Fruit fly (Drosophila melanogaster): Measurements from ENCODE around the gene Fuca.

Gene Fuca

DNA sequence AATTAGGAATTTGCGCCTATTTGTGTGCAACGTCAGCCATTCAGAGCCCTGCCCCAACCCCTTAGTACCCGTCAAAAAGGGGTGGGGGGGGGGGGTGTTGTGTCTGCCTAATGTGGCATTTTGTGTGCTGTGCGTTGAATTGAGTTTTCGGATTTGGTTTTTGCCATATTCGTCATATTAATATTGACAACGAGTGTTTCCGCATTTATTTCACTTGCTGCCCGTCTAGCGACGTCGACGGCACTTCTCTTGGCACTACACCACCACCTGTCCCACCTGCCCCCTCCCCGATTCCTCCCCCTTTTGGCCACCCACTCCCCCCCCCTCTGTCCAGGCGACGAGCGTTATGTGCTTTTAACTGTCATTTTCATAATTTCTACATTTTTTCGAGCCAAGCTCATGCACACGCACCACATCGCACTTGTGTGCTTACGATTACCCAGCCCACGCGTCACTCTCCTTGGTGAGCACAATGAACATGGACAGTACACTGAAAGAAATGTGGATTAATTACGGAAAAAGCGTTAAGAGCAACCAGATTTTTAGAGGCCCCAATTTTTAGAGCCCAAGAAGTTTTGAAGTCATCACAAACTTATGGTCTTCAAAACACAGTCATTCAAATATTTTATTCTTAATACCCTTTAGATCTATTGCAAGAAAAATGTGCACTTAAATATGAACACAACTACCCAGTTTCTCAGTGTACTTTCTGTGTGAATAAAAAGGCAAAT, 7.0 kb downstream of the Fuca start:
- TF ChIP-seq toe (GFP tag; optimal IDR thresholded peaks at IDR 0.05) (no peak), Hr96 (GFP tag; optimal IDR thresholded peaks at IDR 0.05) (no peak), CG7101 (tag; optimal IDR thresholded peaks at IDR 0.05) (no peak), CG33017 (tag; optimal IDR thresholded peaks at IDR 0.05) (no peak), kay (GFP tag; ENCODE audit: borderline replicate concordance) (no peak), tj (GFP tag; optimal IDR thresholded peaks at IDR 0.05) (no peak), cnc (optimal IDR thresholded peaks at IDR 0.05) (no peak), CG1620 (GFP tag; optimal IDR thresholded peaks at IDR 0.05) (no peak), CG7045 (GFP tag; optimal IDR thresholded peaks at IDR 0.05) (no peak), CG11617 (GFP tag; optimal IDR thresholded peaks at IDR 0.05) (no peak), CG5204 (GFP tag; optimal IDR thresholded peaks at IDR 0.05) (no peak)

DNA sequence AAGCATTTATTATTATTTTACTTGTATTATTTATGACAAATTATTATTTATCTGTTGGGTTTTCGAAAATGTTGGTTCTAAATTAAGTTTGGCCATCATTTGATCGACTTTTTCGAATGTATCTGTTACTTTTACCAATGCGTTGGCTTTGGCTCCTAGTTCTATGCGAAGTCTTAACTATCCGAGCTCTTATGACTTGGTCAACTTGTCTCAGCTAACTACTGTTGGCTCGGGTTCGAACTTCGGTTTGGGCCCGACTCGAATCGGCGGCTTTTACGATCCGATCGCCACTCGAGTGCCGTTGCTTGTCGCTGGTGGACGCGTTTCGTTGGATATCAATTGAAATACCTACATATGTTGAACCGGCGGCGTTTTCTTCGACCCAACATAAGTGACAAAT, 9.1 kb downstream of the Fuca start, which contains the start of gene CG7512:
TSS of gene CG7512 (plus strand) at position 301 of the 400 bp plus-strand sequence.
- TF ChIP-seq kay (GFP tag; ENCODE audit: borderline replicate concordance) (no peak), CG33017 (tag; optimal IDR thresholded peaks at IDR 0.05) (no peak), CG5204 (GFP tag; optimal IDR thresholded peaks at IDR 0.05) (no peak), Hr96 (GFP tag; optimal IDR thresholded peaks at IDR 0.05) (no peak), CG1620 (GFP tag; optimal IDR thresholded peaks at IDR 0.05) (no peak), cic (GFP tag; optimal IDR thresholded peaks at IDR 0.05) (no peak), cnc (optimal IDR thresholded peaks at IDR 0.05) (no peak), CG7101 (tag; optimal IDR thresholded peaks at IDR 0.05) (no peak), CG14711 (tag; optimal IDR thresholded peaks at IDR 0.05) (no peak)

DNA sequence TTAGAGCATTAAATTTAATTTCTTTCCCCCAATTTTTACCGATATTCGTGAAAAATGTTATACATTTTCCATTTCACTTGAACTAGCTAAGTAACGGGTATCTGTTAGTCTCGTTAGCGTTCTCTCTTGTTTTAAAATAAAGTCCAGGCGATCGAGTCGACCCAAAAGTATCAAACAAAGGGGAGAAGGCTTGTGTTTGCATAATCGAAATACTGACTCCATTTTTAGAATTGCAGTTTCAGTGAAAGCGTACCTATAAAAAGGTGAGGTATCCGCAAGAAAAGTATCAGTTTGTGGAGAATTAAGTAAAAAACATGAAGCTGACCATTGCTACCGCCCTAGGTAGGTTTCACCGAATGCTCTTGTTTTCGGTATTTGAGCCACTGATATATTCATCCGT, 10.6 kb downstream of the Fuca start, which contains the start of gene Sgs3:
TSS of gene Sgs3 (plus strand) at position 301 of the 400 bp plus-strand sequence.
- TF ChIP-seq kay (GFP tag; ENCODE audit: borderline replicate concordance) = no peak
- TF ChIP-seq CG5204 (GFP tag; optimal IDR thresholded peaks at IDR 0.05) = no peak
- no peak for TF ChIP-seq Clk (GFP tag; optimal IDR thresholded peaks at IDR 0.05)
- no peak for TF ChIP-seq bab1 (GFP tag; optimal IDR thresholded peaks at IDR 0.05)
- no peak for TF ChIP-seq CG11617 (GFP tag; optimal IDR thresholded peaks at IDR 0.05)
- TF ChIP-seq CG1620 (GFP tag; optimal IDR thresholded peaks at IDR 0.05) = no peak
- TF ChIP-seq cnc (optimal IDR thresholded peaks at IDR 0.05) = no peak
- no peak for TF ChIP-seq ovo (GFP tag; optimal IDR thresholded peaks at IDR 0.05)
- TF ChIP-seq Crg-1 (GFP tag; optimal IDR thresholded peaks at IDR 0.05) = no peak
- TF ChIP-seq toe (GFP tag; optimal IDR thresholded peaks at IDR 0.05) = no peak
- no peak for TF ChIP-seq CG7101 (tag; optimal IDR thresholded peaks at IDR 0.05)
- no peak for TF ChIP-seq Mnt (GFP tag; optimal IDR thresholded peaks at IDR 0.05)

DNA sequence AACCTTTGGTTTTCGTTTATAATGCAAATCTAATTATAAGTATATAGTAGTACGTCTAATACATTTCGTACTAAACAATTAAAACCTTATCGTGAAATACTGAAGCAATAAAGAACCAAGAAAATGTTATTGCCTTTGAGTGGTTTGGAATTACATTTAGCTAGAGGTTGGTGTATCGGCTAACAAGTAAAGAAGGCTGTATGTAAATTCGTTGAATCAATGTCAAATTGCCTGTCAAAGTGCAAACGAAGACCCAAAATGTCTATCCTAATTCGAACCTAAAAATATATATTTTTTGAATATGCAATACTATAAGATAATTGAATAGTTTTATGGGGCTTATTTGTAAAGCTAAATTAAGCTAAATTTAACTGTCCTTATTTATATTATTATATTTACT, 11.3 kb downstream of the Fuca start:
- TF ChIP-seq bab1 (GFP tag; optimal IDR thresholded peaks at IDR 0.05) (no peak), tj (GFP tag; optimal IDR thresholded peaks at IDR 0.05) (no peak), CG14711 (tag; optimal IDR thresholded peaks at IDR 0.05) (no peak), ovo (GFP tag; optimal IDR thresholded peaks at IDR 0.05) (no peak), CG5204 (GFP tag; optimal IDR thresholded peaks at IDR 0.05) (no peak), Mnt (GFP tag; optimal IDR thresholded peaks at IDR 0.05) (no peak), cic (GFP tag; optimal IDR thresholded peaks at IDR 0.05) (no peak), CG7101 (tag; optimal IDR thresholded peaks at IDR 0.05) (no peak), toe (GFP tag; optimal IDR thresholded peaks at IDR 0.05) (no peak), cnc (optimal IDR thresholded peaks at IDR 0.05) (no peak), CG12768 (GFP tag; optimal IDR thresholded peaks at IDR 0.05) (no peak), kay (GFP tag; ENCODE audit: borderline replicate concordance) (no peak)

DNA sequence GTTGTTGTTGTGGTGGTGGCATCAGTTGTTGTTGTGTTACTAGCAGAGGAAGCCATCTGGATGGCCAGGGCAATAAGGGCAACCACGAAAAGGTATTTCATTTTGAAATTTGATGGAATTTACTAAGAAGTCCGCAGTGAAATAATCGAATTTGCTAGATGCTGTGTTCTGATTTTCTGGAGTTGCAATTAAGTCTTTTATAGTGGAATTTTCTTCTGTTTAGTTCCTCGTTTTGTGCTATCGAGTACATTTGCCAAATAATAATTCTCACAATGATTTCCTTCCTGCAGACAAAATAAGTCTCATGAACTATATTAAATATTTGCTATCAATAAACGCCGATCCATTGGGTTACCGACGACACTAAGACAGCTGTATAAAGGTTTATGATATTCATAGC, 12.0 kb downstream of the Fuca start, which contains the start of gene CG33272:
TSS of gene CG33272 (minus strand) at position 101 of the 400 bp plus-strand sequence.
- no peak for TF ChIP-seq pad (GFP tag; optimal IDR thresholded peaks at IDR 0.05)
- TF ChIP-seq CG7101 (tag; optimal IDR thresholded peaks at IDR 0.05) = no peak
- TF ChIP-seq ovo (GFP tag; optimal IDR thresholded peaks at IDR 0.05) = no peak
- TF ChIP-seq CG14711 (tag; optimal IDR thresholded peaks at IDR 0.05) = no peak
- TF ChIP-seq cic (GFP tag; optimal IDR thresholded peaks at IDR 0.05) = no peak
- TF ChIP-seq tj (GFP tag; optimal IDR thresholded peaks at IDR 0.05) = no peak
- no peak for TF ChIP-seq CG11617 (GFP tag; optimal IDR thresholded peaks at IDR 0.05)
- TF ChIP-seq toe (GFP tag; optimal IDR thresholded peaks at IDR 0.05) = no peak
- no peak for TF ChIP-seq bab1 (GFP tag; optimal IDR thresholded peaks at IDR 0.05)
- TF ChIP-seq cnc (optimal IDR thresholded peaks at IDR 0.05) = no peak
- TF ChIP-seq Clk (GFP tag; optimal IDR thresholded peaks at IDR 0.05) = no peak
- no peak for TF ChIP-seq CG5204 (GFP tag; optimal IDR thresholded peaks at IDR 0.05)

DNA sequence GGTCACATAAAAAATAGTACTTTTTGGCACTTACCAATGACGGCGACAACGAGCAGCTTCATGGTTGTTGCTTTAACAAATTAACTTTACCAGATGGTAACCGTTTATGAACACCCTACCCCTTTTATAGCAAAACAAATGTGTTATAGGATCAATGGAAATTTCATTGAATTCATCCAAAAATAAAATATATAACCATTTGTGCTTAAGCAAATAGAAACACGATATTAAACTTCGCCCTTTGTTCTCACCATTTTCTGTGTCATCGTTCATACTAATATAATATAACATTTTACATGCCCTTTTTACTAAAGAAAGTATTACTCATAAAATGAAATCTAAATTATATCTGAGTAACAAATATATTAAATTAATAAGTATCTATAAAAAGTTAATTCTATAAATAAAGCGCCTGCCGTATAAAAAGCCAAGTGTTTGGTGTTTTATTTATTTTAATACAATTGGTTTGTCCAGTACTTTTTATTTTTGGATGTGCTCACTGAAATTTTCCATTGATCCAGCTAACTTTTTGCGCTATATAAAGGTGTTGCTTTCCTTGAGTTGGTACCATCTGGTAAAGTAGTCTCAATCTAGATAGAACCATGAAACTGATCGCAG, 13.1 kb downstream of the Fuca start, which contains the start of the genes Sgs8 and Sgs7:
TSS of gene Sgs8 (minus strand) at position 101 of the 618 bp plus-strand sequence.
TSS of gene Sgs7 (plus strand) at position 568 of the 618 bp plus-strand sequence.
- TF ChIP-seq CG14711 (tag; optimal IDR thresholded peaks at IDR 0.05) (no peak), Clk (GFP tag; optimal IDR thresholded peaks at IDR 0.05) (no peak), kay (GFP tag; ENCODE audit: borderline replicate concordance) (no peak), tj (GFP tag; optimal IDR thresholded peaks at IDR 0.05) (no peak), toe (GFP tag; optimal IDR thresholded peaks at IDR 0.05) (no peak), CG33017 (tag; optimal IDR thresholded peaks at IDR 0.05) (no peak), CG7101 (tag; optimal IDR thresholded peaks at IDR 0.05) (no peak), cic (GFP tag; optimal IDR thresholded peaks at IDR 0.05) (no peak), Crg-1 (GFP tag; optimal IDR thresholded peaks at IDR 0.05) (no peak), pad (GFP tag; optimal IDR thresholded peaks at IDR 0.05) (no peak)
